Worm (Caenorhabditis elegans) whole organism, L4/young adult: ENCODE data around the gene mog-4.

Experiments used
- W03F9.2 ChIP-seq: fragments of 150-350 bp; optimal IDR thresholded peaks from 2 replicates; lab custom pipeline; 2014; ENCODE audit warnings: missing biosample characterization, missing genetic modification characterization
- dao-5 ChIP-seq: sonication (generic microtip); optimal IDR thresholded peaks from 2 replicates; lab custom pipeline; 2016; ENCODE audit warnings: missing genotype, missing genetic modification characterization, moderate library complexity, missing compliant biosample characterization
- him-1 ChIP-seq: sonication (generic microtip); optimal IDR thresholded peaks from 2 replicates; lab custom pipeline; 2016; ENCODE audit warnings: missing genotype, missing genetic modification reagents, missing genetic modification characterization, missing compliant biosample characterization

mog-4 gene

DNA sequence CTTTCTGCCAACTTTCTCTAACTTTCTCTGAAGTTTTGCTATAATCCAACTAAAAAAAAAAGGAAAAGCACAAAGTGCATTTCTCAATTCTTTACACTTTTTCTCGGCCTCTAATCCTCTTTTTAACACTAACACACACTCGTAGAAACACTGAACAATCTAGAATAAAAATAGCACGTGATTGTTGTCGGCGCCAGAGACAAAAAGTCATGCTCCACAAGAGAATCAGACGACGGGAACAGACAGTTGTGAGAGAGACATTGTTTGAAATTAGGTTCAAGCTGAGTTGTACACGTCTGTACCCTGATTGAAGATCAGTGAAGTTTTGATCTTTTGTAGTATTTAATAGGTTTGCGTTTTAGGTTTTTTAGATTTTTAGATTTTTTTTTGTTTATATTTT, 37.0 kb upstream of the mog-4 start:
- TF ChIP-seq W03F9.2 = no peak
- no peak for TF ChIP-seq dao-5 (tag; lab: Kevin White, UChicago)
- TF ChIP-seq him-1 (tag; lab: Kevin White, UChicago) = no peak

DNA sequence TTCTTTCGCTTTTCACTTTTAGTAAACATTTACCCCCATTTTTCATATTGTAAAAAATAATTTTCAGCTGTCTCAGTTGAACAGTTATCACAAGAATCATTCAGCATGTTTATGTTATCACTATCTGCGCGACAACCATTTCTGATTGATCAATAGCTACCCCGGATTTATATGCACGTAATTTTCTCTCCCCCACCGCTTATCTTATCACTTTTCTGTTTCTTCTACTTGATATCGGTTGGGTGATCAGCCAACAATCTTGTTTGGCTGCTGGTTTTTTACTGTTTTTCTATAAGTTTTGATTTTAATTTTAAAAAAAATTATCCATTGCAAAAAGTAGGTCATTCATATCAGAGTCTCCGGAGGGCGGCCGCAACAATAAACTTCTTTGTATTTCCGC, 36.4 kb upstream of the mog-4 start:
- no peak for TF ChIP-seq dao-5 (tag; lab: Kevin White, UChicago)
- no peak for TF ChIP-seq him-1 (tag; lab: Kevin White, UChicago)
- no peak for TF ChIP-seq W03F9.2

DNA sequence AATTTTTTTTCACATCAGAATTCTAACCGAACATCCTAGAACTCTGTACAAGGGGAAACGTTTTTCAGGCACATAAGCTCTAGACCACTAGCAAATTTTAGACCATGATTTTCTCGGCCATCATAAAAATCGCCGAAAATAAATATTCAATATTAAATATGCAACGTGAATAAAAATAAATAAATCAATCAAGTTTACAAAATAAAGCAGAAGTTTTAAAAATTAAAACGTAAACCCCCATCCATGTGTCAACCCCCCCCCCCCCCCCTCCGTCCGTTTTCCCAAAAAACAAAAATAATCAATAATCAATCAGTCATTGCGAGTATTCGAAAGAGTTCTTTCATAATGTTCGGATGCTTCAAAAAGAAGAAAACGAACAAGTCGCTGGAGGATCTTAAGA, 31.9 kb upstream of the mog-4 start, which contains the start of gene catp-4:
TSS of gene catp-4 (plus strand) at position 301 of the 400 bp plus-strand sequence.
- no peak for TF ChIP-seq W03F9.2

DNA sequence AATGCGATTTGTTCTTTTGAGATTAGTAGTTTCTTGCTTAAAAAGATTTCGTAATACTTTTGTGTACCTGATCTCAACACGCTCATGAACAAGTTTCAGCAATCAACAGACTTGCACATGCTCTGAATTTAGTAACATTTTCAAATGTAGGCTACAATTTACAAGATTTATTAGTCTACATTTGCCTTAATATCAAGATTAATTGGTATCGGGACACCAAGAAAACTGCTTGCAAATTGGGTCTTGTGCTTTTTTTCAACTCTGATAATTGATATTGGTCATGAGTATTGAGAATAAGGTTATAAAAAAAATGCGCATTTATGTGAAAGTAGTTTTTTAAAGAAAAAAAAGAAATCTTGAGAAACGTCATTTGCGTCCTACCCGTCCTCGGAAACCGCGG, 31.2 kb upstream of the mog-4 start:
- TF ChIP-seq dao-5 (tag; lab: Kevin White, UChicago) (no peak), W03F9.2 (no peak), him-1 (tag; lab: Kevin White, UChicago) (no peak)

DNA sequence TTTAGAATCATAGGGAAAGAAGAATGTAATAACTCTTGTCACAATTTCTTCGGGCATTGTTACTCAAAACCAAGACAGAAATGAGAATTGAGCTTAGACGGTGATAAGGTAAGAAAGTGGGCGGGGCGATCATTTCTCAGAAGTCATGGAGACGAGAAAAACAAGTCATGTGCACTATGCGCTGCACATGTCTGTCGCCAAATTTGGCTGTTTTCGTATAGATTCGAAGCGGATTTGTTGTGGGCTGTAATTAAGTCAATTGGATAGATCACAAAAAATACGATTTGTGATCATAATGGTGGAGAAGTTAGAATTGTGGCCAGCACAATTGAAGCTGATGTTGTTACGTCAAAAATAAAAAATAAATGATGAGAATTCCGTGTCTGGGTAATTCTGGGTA, 30.3 kb upstream of the mog-4 start, which contains the start of gene C01G12.7:
TSS of gene C01G12.7 (minus strand) at position 195 of the 400 bp plus-strand sequence.
- TF ChIP-seq dao-5 (tag; lab: Kevin White, UChicago) = no peak
- TF ChIP-seq him-1 (tag; lab: Kevin White, UChicago) = no peak
- no peak for TF ChIP-seq W03F9.2

DNA sequence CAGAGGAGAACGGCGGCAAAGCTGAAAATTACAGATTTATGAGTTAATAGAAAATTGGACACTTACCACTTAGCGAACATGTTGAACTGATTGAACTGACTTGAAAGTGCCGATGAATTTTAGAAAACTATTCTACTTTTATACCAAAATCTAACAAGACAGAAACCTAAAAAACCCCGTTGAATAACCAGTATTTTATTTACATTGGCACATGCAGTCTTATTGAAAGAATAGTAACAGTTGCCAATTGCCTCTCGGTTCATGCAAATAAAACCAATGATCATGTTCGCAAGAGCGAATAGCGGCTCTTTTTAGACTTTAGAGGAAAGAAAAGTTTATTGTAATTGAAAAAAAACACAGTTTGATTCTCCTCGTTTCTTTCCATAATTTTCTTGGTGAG, 26.8 kb upstream of the mog-4 start, which contains the start of gene nspb-10:
TSS of gene nspb-10 (minus strand) at position 101 of the 400 bp plus-strand sequence.
- TF ChIP-seq him-1 (tag; lab: Kevin White, UChicago) (no peak), dao-5 (tag; lab: Kevin White, UChicago) (no peak), W03F9.2 (no peak)

DNA sequence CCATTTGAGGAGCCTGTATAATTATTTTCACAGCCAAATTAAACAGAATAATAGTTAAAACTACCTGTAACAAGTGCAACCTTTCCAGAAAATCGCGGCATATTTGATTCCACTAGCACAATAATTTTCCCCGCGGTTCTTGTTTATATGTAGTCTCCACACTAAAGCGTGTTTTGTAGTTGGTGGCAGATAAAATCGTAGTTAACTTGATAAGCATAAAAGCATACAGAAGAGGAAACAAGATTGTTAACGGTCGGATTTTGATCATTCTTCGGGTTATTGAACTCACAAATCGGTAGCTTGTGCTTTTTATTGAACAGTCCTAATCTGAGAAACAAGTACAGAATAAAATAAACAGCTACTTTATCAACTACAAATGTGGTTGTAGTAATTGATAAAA, 26.0 kb upstream of the mog-4 start, which contains the start of gene C01G12.5:
TSS of gene C01G12.5 (minus strand) at position 101 of the 400 bp plus-strand sequence.
- TF ChIP-seq him-1 (tag; lab: Kevin White, UChicago) (no peak), W03F9.2 (no peak), dao-5 (tag; lab: Kevin White, UChicago) (no peak)

DNA sequence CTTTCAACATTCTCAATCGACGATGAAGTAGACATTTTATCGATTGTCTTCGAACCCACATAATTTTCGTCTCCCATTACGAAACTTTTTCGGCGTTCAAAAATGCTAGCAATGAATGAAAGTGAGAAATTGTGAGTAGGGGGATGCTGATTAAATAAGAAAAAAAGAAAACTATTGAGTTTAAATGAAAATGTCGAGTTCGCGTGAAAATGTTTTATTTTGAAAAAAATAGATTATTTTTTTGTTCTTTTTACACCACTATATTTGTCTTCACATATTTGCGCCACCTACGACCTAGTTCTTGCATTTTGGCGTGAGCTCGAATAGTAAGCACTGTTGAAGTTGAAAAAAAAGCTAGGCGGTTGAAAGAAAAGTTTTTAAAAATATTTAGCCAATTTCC, 20.8 kb upstream of the mog-4 start, which contains the start of gene C01G12.3:
TSS of gene C01G12.3 (minus strand) at position 101 of the 400 bp plus-strand sequence.
- TF ChIP-seq dao-5 (tag; lab: Kevin White, UChicago) = no peak
- no peak for TF ChIP-seq W03F9.2
- no peak for TF ChIP-seq him-1 (tag; lab: Kevin White, UChicago)

DNA sequence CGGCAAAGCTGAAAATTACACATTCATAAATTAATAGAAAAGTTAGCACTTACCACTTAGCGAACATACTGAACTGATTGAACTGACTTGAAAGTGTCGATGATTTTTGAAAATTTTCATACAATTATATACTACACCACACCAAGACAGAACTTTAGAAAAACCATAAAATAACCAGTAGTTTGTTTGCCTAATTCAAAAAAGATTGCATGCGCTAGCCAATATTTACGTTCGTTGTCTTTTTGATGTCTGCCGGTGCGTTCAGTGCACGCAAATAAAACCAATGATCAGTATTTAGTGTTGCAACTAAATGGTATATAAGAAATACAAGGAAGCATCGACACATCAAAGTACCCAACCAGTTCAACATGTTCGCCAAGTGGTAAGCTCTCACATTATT, 19.1 kb upstream of the mog-4 start, which contains the start of the genes nspb-8 and nspb-9:
TSS of gene nspb-8 (minus strand) at position 101 of the 400 bp plus-strand sequence.
TSS of gene nspb-9 (plus strand) at position 311 of the 400 bp plus-strand sequence.
- TF ChIP-seq dao-5 (tag; lab: Kevin White, UChicago) (no peak), him-1 (tag; lab: Kevin White, UChicago) (no peak)

DNA sequence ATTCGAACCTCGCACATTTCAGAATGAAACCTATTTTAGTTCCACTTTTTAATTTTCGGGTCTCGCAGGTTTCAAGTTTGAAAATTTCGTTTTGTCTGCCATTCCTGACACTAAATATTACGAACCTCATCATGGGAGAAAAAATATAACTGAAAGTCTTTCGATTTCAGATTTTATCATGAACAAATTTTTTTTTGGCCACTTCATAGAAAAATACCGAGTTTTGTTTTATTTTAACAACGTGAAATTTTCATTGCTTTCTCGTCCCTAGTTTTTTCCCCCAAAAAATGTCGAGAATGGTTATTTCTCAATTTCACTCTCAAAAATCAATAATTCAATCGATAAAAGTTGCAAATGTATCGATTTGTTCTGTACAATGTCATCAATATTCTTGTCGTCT, 17.3 kb upstream of the mog-4 start, which contains the start of gene C01G12.9:
TSS of gene C01G12.9 (plus strand) at position 301 of the 400 bp plus-strand sequence.
- TF ChIP-seq him-1 (tag; lab: Kevin White, UChicago) (no peak), dao-5 (tag; lab: Kevin White, UChicago) (no peak), W03F9.2 (no peak)

DNA sequence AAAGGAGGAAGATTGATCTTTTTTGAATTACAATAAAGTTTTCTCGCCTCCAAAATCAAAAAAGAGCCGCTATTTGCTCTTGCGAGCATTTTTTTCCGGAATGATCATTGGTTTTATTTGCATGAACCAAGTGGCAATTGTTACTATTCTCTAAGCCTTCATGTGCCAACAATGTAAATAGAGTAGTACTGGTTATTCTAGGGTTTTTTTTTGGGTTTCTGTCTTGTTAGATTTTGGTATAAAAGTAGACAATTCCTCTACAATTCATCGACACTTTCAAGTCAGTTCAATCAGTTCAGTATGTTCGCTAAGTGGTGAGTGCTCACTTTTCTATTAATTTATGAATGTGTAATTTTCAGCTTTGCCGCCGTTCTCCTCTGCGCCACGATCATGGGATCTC, 16.6 kb upstream of the mog-4 start, which contains the start of gene nspb-7:
TSS of gene nspb-7 (plus strand) at position 301 of the 400 bp plus-strand sequence.
- no peak for TF ChIP-seq dao-5 (tag; lab: Kevin White, UChicago)
- TF ChIP-seq him-1 (tag; lab: Kevin White, UChicago) = no peak
- TF ChIP-seq W03F9.2 = no peak

DNA sequence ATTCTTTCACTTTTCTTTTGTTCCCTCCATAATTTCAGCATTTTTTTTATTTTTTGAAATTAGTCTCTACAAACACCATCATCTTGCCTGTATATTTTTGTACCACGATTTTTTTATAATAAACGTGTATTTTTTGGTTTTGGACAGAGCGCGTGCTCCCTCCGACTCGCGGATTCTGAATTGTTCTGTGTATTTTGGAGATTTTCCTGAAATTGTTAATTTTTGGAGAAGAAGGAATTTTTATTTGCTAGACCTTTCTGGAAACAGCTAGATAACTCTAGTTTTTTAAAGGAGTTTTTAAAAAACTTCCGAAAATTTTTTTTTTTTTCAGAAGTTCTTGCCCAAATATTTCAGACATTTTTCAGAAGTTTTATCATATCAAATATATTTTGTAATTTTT, 15.0 kb upstream of the mog-4 start, which contains the start of gene C01G12.13:
TSS of gene C01G12.13 (plus strand) at position 301 of the 400 bp plus-strand sequence.
- TF ChIP-seq him-1 (tag; lab: Kevin White, UChicago) (no peak), W03F9.2 (no peak), dao-5 (tag; lab: Kevin White, UChicago) (no peak)

DNA sequence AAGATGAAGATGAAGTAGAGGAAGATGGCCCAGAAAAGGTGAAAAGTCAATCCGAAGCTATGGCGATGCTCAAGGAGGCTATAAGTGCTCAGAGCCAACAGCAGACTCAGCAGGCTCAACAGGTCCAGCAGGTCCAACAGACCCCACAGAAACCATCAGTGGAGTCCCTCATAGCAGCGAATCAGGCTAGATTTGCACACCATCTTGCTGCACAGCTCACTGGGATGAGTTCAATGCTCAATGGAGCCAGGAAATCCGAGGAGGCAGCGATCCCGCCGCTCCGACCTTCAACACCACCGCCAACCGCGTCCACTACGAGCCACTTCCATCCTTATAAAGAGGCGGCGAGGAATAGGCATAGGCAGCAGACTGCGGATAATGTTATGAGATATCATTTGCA, 13.4 kb upstream of the mog-4 start:
- TF ChIP-seq W03F9.2 = no peak
- TF ChIP-seq him-1 (tag; lab: Kevin White, UChicago) = no peak
- TF ChIP-seq dao-5 (tag; lab: Kevin White, UChicago) = no peak

DNA sequence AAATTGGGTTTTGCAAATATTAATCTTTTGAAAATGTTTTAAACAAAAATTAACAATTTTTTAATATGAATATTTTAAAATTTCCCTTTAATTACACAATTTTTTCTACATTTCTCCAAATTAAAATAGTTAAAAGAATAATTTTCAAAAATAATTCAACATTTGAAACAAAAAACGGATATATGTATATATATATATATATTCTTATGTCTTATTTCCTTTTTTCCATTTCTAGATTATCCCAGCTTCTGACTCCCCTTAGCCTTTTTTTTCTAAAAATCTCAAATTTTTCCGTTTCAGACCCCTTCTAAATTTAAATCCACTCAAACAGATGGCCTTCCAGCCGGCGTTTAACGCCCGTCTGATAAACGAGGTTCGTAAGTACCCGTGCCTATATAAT, 11.9 kb upstream of the mog-4 start, which contains the start of gene madf-5:
TSS of gene madf-5 (plus strand) at position 301 of the 400 bp plus-strand sequence.
- no peak for TF ChIP-seq dao-5 (tag; lab: Kevin White, UChicago)
- TF ChIP-seq W03F9.2 = no peak
- no peak for TF ChIP-seq him-1 (tag; lab: Kevin White, UChicago)
